Worm (Caenorhabditis elegans): ENCODE data around the gene F26A1.4.

Gene F26A1.4

DNA sequence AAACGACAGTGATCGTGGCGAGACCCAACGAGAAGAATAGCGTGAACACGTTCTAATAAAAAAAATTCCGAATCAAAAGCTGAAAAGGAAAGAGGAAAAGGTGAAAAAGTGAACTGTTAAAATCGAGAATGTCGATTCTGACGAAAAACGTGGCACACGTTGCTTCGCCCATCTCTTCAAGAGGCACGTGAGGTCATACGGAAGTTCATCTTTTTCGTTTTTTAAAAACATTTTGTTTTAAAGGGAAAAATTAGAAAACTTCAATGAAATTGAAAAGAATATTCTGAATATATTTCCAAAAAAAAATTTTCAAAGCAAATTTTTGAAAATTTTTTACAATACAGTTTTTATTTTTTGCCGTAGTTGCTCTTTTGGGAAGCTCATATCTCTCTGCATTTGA is 6.1 kb upstream of the F26A1.4 start, which contains the start of gene C38D4.7:
TSS of gene C38D4.7 (minus strand) at position 101 of the 400 bp plus-strand sequence.
- TF ChIP-seq nhr-232 (tag; optimal IDR thresholded peaks at IDR 0.05) (no peak), unc-42 (tag; optimal IDR thresholded peaks at IDR 0.05) (no peak), hlh-15 (tag; optimal IDR thresholded peaks at IDR 0.05) (no peak), dve-1 (tag; optimal IDR thresholded peaks at IDR 0.05) (no peak), pha-4 (tag; optimal IDR thresholded peaks at IDR 0.05) (no peak), hlh-13 (GFP tag; optimal IDR thresholded peaks at IDR 0.05) (no peak), elt-2 (tag; optimal IDR thresholded peaks at IDR 0.05) (no peak), fkh-10 (GFP tag; optimal IDR thresholded peaks at IDR 0.05) (no peak), mec-3 (tag; optimal IDR thresholded peaks at IDR 0.05; ENCODE audit: borderline replicate concordance) (no peak), lim-6 (tag; optimal IDR thresholded peaks at IDR 0.05) (no peak), fax-1 (tag; optimal IDR thresholded peaks at IDR 0.05) (no peak), ceh-22 (tag; optimal IDR thresholded peaks at IDR 0.05) (no peak), npax-4 (tag; optimal IDR thresholded peaks at IDR 0.05) (no peak), ztf-16 (tag; optimal IDR thresholded peaks at IDR 0.05) (no peak)

- TF ChIP-seq fax-1 (tag; optimal IDR thresholded peaks at IDR 0.05): no peak
- no peak for TF ChIP-seq sdc-2 (tag; optimal IDR thresholded peaks at IDR 0.05)
- TF ChIP-seq ceh-14 (tag; optimal IDR thresholded peaks at IDR 0.05): no peak
- no peak for TF ChIP-seq elt-2 (tag; optimal IDR thresholded peaks at IDR 0.05)
- no peak for TF ChIP-seq ceh-19 (GFP tag; optimal IDR thresholded peaks at IDR 0.05)
- no peak for TF ChIP-seq ztf-16 (tag; optimal IDR thresholded peaks at IDR 0.05)
- no peak for TF ChIP-seq fkh-6 (tag; optimal IDR thresholded peaks at IDR 0.05)
- no peak for TF ChIP-seq pat-9 (tag; optimal IDR thresholded peaks at IDR 0.05)
- TF ChIP-seq che-1 (tag; optimal IDR thresholded peaks at IDR 0.05): no peak
- no peak for TF ChIP-seq unc-86 (tag; optimal IDR thresholded peaks at IDR 0.05)
- no peak for TF ChIP-seq pros-1 (tag; optimal IDR thresholded peaks at IDR 0.05)
- no peak for TF ChIP-seq ceh-22 (tag; optimal IDR thresholded peaks at IDR 0.05)
- TF ChIP-seq ets-4 (tag; optimal IDR thresholded peaks at IDR 0.05): no peak
- TF ChIP-seq dve-1 (tag; optimal IDR thresholded peaks at IDR 0.05): no peak
Observed at ce11 chrIII:4814730-4815129, 2.6 kb upstream of the F26A1.4 start, which contains the start of gene arl-6. TSS of gene arl-6 (minus strand) at chrIII:4814830.

- TF ChIP-seq sox-4 (tag; optimal IDR thresholded peaks at IDR 0.05) (no peak), ceh-19 (GFP tag; optimal IDR thresholded peaks at IDR 0.05) (no peak), nhr-11 (tag; optimal IDR thresholded peaks at IDR 0.05) (no peak), sox-2 (GFP tag; IDR thresholded peaks at IDR 0.05) (no peak), ttx-3 (tag; optimal IDR thresholded peaks at IDR 0.05) (no peak), gmeb-2 (tag; optimal IDR thresholded peaks at IDR 0.05) (no peak), odd-2 (tag; optimal IDR thresholded peaks at IDR 0.05) (no peak), pat-9 (tag; optimal IDR thresholded peaks at IDR 0.05) (no peak), nhr-232 (tag; optimal IDR thresholded peaks at IDR 0.05) (no peak), T23F11.4 (GFP tag; optimal IDR thresholded peaks at IDR 0.05) (no peak), ceh-48 (tag; optimal IDR thresholded peaks at IDR 0.05) (no peak), ceh-34 (tag; optimal IDR thresholded peaks at IDR 0.05) (no peak), ceh-31 (tag; optimal IDR thresholded peaks at IDR 0.05) (no peak), ceh-6 (GFP tag; optimal IDR thresholded peaks at IDR 0.05) (no peak)
Observed at ce11 chrIII:4819843-4820242, 2.5 kb downstream of the F26A1.4 start, which contains the start of gene F26A1.7. TSS of gene F26A1.7 (minus strand) at chrIII:4819943.

DNA sequence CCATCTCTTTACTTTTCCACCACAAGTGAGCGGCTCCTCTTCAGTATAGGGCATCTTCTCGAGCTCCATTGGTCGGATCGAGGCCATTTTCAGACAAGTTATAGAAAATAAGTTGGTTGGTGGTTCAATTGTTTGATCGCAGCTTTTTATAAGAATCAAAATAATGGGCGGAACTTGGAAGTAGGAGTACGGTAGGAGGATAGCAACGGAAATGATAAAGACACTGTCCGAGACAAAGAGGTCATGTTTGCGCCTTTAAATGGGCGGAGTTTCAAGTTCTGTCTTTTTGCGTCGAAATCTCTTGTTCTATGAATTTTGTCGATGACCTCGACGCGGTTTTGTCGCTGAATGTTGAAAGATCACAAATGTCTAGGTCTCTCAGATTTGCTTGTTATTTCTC is 4.8 kb downstream of the F26A1.4 start, which contains the start of gene F26A1.8:
TSS of gene F26A1.8 (minus strand) at position 101 of the 400 bp plus-strand sequence.
- TF ChIP-seq odd-2 (tag; optimal IDR thresholded peaks at IDR 0.05): no peak
- no peak for TF ChIP-seq sox-2 (GFP tag; IDR thresholded peaks at IDR 0.05)
- TF ChIP-seq Y22D7AL.16 (tag; optimal IDR thresholded peaks at IDR 0.05): no peak
- no peak for TF ChIP-seq nhr-11 (tag; optimal IDR thresholded peaks at IDR 0.05)
- no peak for TF ChIP-seq elt-2 (tag; optimal IDR thresholded peaks at IDR 0.05)
- TF ChIP-seq pat-9 (tag; optimal IDR thresholded peaks at IDR 0.05): no peak
- TF ChIP-seq ceh-6 (GFP tag; optimal IDR thresholded peaks at IDR 0.05): no peak
- TF ChIP-seq unc-55 (GFP tag; optimal IDR thresholded peaks at IDR 0.05): no peak
- no peak for TF ChIP-seq dve-1 (tag; optimal IDR thresholded peaks at IDR 0.05)
- TF ChIP-seq ceh-18 (tag; optimal IDR thresholded peaks at IDR 0.05): no peak
- no peak for TF ChIP-seq pag-3 (tag; optimal IDR thresholded peaks at IDR 0.05; ENCODE audit: borderline replicate concordance)
- no peak for TF ChIP-seq ceh-19 (GFP tag; optimal IDR thresholded peaks at IDR 0.05)
- no peak for TF ChIP-seq lin-11 (tag; optimal IDR thresholded peaks at IDR 0.05)
- TF ChIP-seq pax-1 (tag; optimal IDR thresholded peaks at IDR 0.05): no peak
